Fruit fly (Drosophila melanogaster): ENCODE data around the gene Cbp20.

The Cbp20 gene

DNA sequence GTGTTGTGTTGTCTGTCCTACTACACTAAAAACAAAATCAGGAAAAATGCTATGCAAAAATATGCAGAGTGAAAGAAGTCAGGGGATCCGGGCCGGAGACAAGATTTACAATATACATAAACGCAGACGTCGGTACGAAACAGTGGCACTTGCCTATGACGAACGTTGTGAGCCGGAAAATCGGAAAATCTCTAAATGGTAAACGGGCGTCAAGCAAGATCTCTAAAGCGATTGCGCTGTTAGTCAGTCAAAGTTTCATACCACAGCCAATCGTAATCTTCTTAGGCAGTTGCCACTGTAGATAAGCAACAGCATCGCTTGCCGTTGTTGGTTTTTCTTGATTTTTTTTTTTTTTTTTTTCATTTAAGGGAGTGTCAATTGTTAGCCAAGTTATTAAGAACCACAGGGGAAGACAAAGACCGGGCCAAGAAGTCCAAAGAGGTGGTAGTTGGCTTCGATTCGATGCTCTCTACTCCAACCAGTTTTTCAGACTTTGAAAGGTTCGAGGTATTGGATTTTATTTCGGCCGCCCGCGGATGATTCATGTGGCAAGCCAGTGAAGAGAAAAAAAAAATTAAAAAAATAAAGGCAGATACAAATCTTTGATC, 39.3 kb upstream of the Cbp20 start (continued):
- TF ChIP-seq OdsH (GFP tag; optimal IDR thresholded peaks at IDR 0.05), result peak; percentile 86
- TF ChIP-seq CG32006 (GFP tag; optimal IDR thresholded peaks at IDR 0.05), result peak; percentile 77
- TF ChIP-seq CG7368 (GFP tag; optimal IDR thresholded peaks at IDR 0.05), result peak; percentile 85
- peak; percentile 64 for TF ChIP-seq CG4318 (GFP tag; optimal IDR thresholded peaks at IDR 0.05)
- no peak for TF ChIP-seq fkh (GFP tag; optimal IDR thresholded peaks at IDR 0.05)
- TF ChIP-seq CG10669 (GFP tag; optimal IDR thresholded peaks at IDR 0.05), result peak; percentile 78
- TF ChIP-seq CG11762 (GFP tag; optimal IDR thresholded peaks at IDR 0.05; ENCODE audit: insufficient read depth), result peak; percentile 64
- peak; percentile 73 for TF ChIP-seq CG34406 (GFP tag; optimal IDR thresholded peaks at IDR 0.05)
- TF ChIP-seq CG15336 (GFP tag; IDR thresholded peaks at IDR 0.05), result peak; percentile 81

- TF ChIP-seq CG6163 (GFP tag; IDR thresholded peaks at IDR 0.05), result no peak
- no peak for TF ChIP-seq eg (GFP tag; IDR thresholded peaks at IDR 0.05)
- no peak for TF ChIP-seq Hr38 (GFP tag; optimal IDR thresholded peaks at IDR 0.05)
- no peak for TF ChIP-seq CG34406 (GFP tag; optimal IDR thresholded peaks at IDR 0.05)
- no peak for TF ChIP-seq CG32006 (GFP tag; optimal IDR thresholded peaks at IDR 0.05)
- no peak for TF ChIP-seq CG10669 (GFP tag; optimal IDR thresholded peaks at IDR 0.05)
- no peak for TF ChIP-seq pdm3 (GFP tag; optimal IDR thresholded peaks at IDR 0.05)
- TF ChIP-seq Ets96B (tag; optimal IDR thresholded peaks at IDR 0.05), result no peak
- TF ChIP-seq dac (GFP tag; optimal IDR thresholded peaks at IDR 0.05), result no peak
- TF ChIP-seq CG1621 (tag; optimal IDR thresholded peaks at IDR 0.05), result no peak
- no peak for TF ChIP-seq CG7368 (GFP tag; optimal IDR thresholded peaks at IDR 0.05)
- TF ChIP-seq Hr39 (GFP tag; optimal IDR thresholded peaks at IDR 0.05), result no peak
- TF ChIP-seq CG16779 (tag; optimal IDR thresholded peaks at IDR 0.05), result no peak
- TF ChIP-seq CG31627 (GFP tag; optimal IDR thresholded peaks at IDR 0.05), result no peak
- TF ChIP-seq CG6854 (GFP tag; optimal IDR thresholded peaks at IDR 0.05), result no peak
- no peak for TF ChIP-seq salr (GFP tag; optimal IDR thresholded peaks at IDR 0.05)
- TF ChIP-seq fd85E (GFP tag; optimal IDR thresholded peaks at IDR 0.05), result no peak
These were observed 33.7 kb upstream of the Cbp20 start for dm6 chr3R:18130720-18131119.

DNA sequence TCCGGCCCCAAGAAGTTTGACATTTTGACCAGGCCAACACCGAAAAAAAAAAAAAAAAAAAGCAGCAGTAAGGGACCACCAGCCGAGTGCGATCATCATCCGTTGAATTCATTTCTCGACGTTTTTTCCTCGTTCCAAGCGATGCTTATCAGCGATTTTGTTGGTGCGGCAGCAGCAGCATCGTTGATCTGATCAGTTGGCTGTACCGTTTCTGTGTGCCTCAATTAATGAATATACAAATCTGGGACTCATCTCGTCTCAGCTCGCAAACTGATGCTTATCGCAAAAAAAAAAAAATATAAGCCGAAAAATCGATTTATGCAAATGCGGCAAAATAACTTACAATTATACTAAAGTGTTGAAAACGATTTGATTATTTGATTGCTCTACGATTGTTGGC, 19.6 kb upstream of the Cbp20 start:
- peak; percentile 35 for TF ChIP-seq svp (GFP tag)
- no peak for TF ChIP-seq Eip93F (GFP tag; optimal IDR thresholded peaks at IDR 0.05)

dm6 chr3R:18146629-18147028, 17.8 kb upstream of the Cbp20 start:
- TF ChIP-seq CG6854 (GFP tag; optimal IDR thresholded peaks at IDR 0.05) (peak; percentile 23), Gug (GFP tag; IDR thresholded peaks at IDR 0.05) (no peak), fd59A (GFP tag; optimal IDR thresholded peaks at IDR 0.05) (peak; percentile 1), salr (GFP tag; optimal IDR thresholded peaks at IDR 0.05) (no peak), ss (GFP tag; optimal IDR thresholded peaks at IDR 0.05) (peak; percentile 63 to 90), Sox15 (GFP tag; optimal IDR thresholded peaks at IDR 0.05) (no peak), CG8119 (GFP tag; IDR thresholded peaks at IDR 0.05) (peak; percentile 56; the same call in 1 of the 3 replicates), CG9139 (GFP tag; optimal IDR thresholded peaks at IDR 0.05) (peak; percentile 83), Lpt (GFP tag; optimal IDR thresholded peaks at IDR 0.05) (peak; percentile 28), Eip78C (GFP tag) (peak; percentile 54), CG6808 (GFP tag; optimal IDR thresholded peaks at IDR 0.05) (peak; percentile 72), Smox (GFP tag; optimal IDR thresholded peaks at IDR 0.05) (no peak), CG8632 (GFP tag; optimal IDR thresholded peaks at IDR 0.05) (peak; percentile 1), Eip93F (GFP tag; optimal IDR thresholded peaks at IDR 0.05) (no peak), Met (GFP tag; optimal IDR thresholded peaks at IDR 0.05) (no peak), CG3032 (tag; optimal IDR thresholded peaks at IDR 0.05) (peak; percentile 29), CG31627 (GFP tag; optimal IDR thresholded peaks at IDR 0.05) (no peak), CG34406 (GFP tag; optimal IDR thresholded peaks at IDR 0.05) (peak; percentile 6), CG16779 (tag; optimal IDR thresholded peaks at IDR 0.05) (peak; percentile 4), vri (GFP tag; optimal IDR thresholded peaks at IDR 0.05) (no peak), CG11902 (GFP tag; optimal IDR thresholded peaks at IDR 0.05) (no peak), cyc (GFP tag; optimal IDR thresholded peaks at IDR 0.05) (no peak), CG1621 (tag; optimal IDR thresholded peaks at IDR 0.05) (peak; percentile 4), dsx (GFP tag; optimal IDR thresholded peaks at IDR 0.05; ENCODE audit: poor library complexity, severe bottlenecking) (peak; percentile 46), spab (GFP tag; optimal IDR thresholded peaks at IDR 0.05) (peak; percentile 67), CG32006 (GFP tag; optimal IDR thresholded peaks at IDR 0.05) (no peak), CG6163 (GFP tag; IDR thresholded peaks at IDR 0.05) (peak; percentile 82), CG15336 (GFP tag; IDR thresholded peaks at IDR 0.05) (peak; percentile 40; the same call in 1 of the 2 replicates), svp (GFP tag) (peak; percentile 55), Sox14 (GFP tag; optimal IDR thresholded peaks at IDR 0.05) (no peak), CG6276 (GFP tag; optimal IDR thresholded peaks at IDR 0.05) (peak; percentile 10)
